Worm (Caenorhabditis elegans): Measurements from ENCODE around the gene perm-2.

The perm-2 gene

ce11 chrIV:1168311-1168965 lies 41.8 kb downstream of the perm-2 start (continued):
- TF ChIP-seq aly-2 (tag; optimal IDR thresholded peaks at IDR 0.05), result no peak
- TF ChIP-seq mdl-1 (tag; optimal IDR thresholded peaks at IDR 0.05), result peak in 1 of 2 experiments; percentile 82
- peak; percentile 54 for TF ChIP-seq snu-23 (GFP tag; optimal IDR thresholded peaks at IDR 0.05)
- TF ChIP-seq nhr-71 (tag; optimal IDR thresholded peaks at IDR 0.05), result no peak
- TF ChIP-seq dsc-1 (tag; optimal IDR thresholded peaks at IDR 0.05), result peak; percentile 75
- no peak for TF ChIP-seq tlp-1 (tag; optimal IDR thresholded peaks at IDR 0.05)
- peak; percentile 71 to 76 for TF ChIP-seq efl-1 (optimal IDR thresholded peaks at IDR 0.05)
- TF ChIP-seq efl-1 (GFP tag; optimal IDR thresholded peaks at IDR 0.05 in 1 of 2), result peak; percentile 57 to 96
- TF ChIP-seq ceh-90 (tag; optimal IDR thresholded peaks at IDR 0.05), result no peak
- peak; percentile 38 for TF ChIP-seq tbx-2 (tag; optimal IDR thresholded peaks at IDR 0.05)
- TF ChIP-seq skn-1 (tag; optimal IDR thresholded peaks at IDR 0.05), result peak; percentile 39
- TF ChIP-seq ceh-8 (GFP tag; optimal IDR thresholded peaks at IDR 0.05), result peak; percentile 29
- TF ChIP-seq hlh-4 (tag; optimal IDR thresholded peaks at IDR 0.05), result no peak
- peak; percentile 28 for TF ChIP-seq nhr-20 (tag; optimal IDR thresholded peaks at IDR 0.05)
- no peak for TF ChIP-seq fkh-4 (tag; optimal IDR thresholded peaks at IDR 0.05; ENCODE audit: borderline replicate concordance)
- peak; percentile 22 to 54 for TF ChIP-seq lin-35 (GFP tag; optimal IDR thresholded peaks at IDR 0.05)
- no peak for TF ChIP-seq fos-1 (tag; optimal IDR thresholded peaks at IDR 0.05)
- TF ChIP-seq nhr-28 (tag; optimal IDR thresholded peaks at IDR 0.05), result no peak
- TF ChIP-seq fkh-8 (tag; optimal IDR thresholded peaks at IDR 0.05), result peak; percentile 72
- TF ChIP-seq rnt-1 (tag; optimal IDR thresholded peaks at IDR 0.05), result peak; percentile 70
- peak; percentile 45 for TF ChIP-seq swsn-7 (tag; optimal IDR thresholded peaks at IDR 0.05)
- no peak for TF ChIP-seq hlh-17 (GFP tag; optimal IDR thresholded peaks at IDR 0.05; ENCODE audit: borderline replicate concordance)
- TF ChIP-seq ceh-82 (tag; optimal IDR thresholded peaks at IDR 0.05), result peak; percentile 14 to 69 (median 30)
- peak; percentile 32 to 65 for TF ChIP-seq lsy-2 (tag; optimal IDR thresholded peaks at IDR 0.05)
- TF ChIP-seq sptf-1 (tag; optimal IDR thresholded peaks at IDR 0.05), result no peak
- TF ChIP-seq lin-14 (GFP tag; optimal IDR thresholded peaks at IDR 0.05), result peak; percentile 91
- TF ChIP-seq jun-1 (tag; optimal IDR thresholded peaks at IDR 0.05), result peak; percentile 29
- TF ChIP-seq xbp-1 (tag; optimal IDR thresholded peaks at IDR 0.05), result peak; percentile 11
- peak; percentile 37 for TF ChIP-seq irx-1 (tag; optimal IDR thresholded peaks at IDR 0.05)
- TF ChIP-seq ceh-88 (GFP tag; IDR thresholded peaks at IDR 0.05), result no peak
- peak; percentile 27 to 58 (median 31) for TF ChIP-seq dpl-1 (GFP tag; optimal IDR thresholded peaks at IDR 0.05)
- no peak for TF ChIP-seq hpl-2 (GFP tag; optimal IDR thresholded peaks at IDR 0.05)
- no peak for TF ChIP-seq unc-62 (GFP tag; optimal IDR thresholded peaks at IDR 0.05)

ce11 chrIV:1170408-1170807 lies 43.8 kb downstream of the perm-2 start, which contains the start of gene cec-2:
Gene cec-2, plus strand, starts transcription at chrIV:1170708.
- TF ChIP-seq isw-1 (GFP tag; IDR thresholded peaks at IDR 0.05) (no peak), ceh-88 (GFP tag; IDR thresholded peaks at IDR 0.05) (no peak), nhr-71 (tag; optimal IDR thresholded peaks at IDR 0.05) (no peak), pag-3 (tag; optimal IDR thresholded peaks at IDR 0.05; ENCODE audit: borderline replicate concordance, insufficient read depth) (no peak), lin-13 (GFP tag; optimal IDR thresholded peaks at IDR 0.05) (no peak), egl-27 (tag; optimal IDR thresholded peaks at IDR 0.05) (no peak), nhr-12 (tag; optimal IDR thresholded peaks at IDR 0.05) (no peak), lir-3 (tag; optimal IDR thresholded peaks at IDR 0.05; ENCODE audit: poor library complexity) (no peak), elt-2 (tag; optimal IDR thresholded peaks at IDR 0.05) (no peak), pqm-1 (tag; optimal IDR thresholded peaks at IDR 0.05) (no peak)

Data from whole organism, L1 larva.